Worm (Caenorhabditis elegans): ENCODE data around the gene fbxa-144.

DNA sequence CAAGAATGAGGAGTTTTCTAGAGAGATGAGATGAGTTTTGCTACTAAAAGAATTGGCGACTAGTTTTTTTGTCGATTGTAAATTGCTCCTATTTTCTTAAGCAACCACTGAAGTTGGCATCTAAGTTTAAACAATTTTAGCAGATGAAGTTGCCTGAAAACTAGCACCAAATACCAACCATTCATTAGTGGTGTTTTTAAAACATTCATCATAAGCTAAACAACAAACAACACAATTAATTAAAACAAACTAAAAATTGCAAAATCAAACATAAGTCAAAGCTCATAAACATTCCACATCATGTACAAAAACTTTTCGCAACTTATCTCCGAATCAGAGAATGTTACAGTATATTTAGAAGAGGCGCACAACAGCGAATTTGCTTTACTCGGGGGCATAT is 49.5 kb upstream of the fbxa-144 start, which contains the start of gene srz-13:
- TF ChIP-seq jun-1 (tag; optimal IDR thresholded peaks at IDR 0.05) (no peak), lin-39 (tag; optimal IDR thresholded peaks at IDR 0.05) (no peak), nhr-11 (tag; optimal IDR thresholded peaks at IDR 0.05) (no peak), F49E8.2 (tag; optimal IDR thresholded peaks at IDR 0.05; ENCODE audit: borderline replicate concordance) (no peak), nhr-28 (tag; optimal IDR thresholded peaks at IDR 0.05) (no peak), D1046.2 (GFP tag; IDR thresholded peaks at IDR 0.05) (no peak), hlh-30 (tag; optimal IDR thresholded peaks at IDR 0.05; ENCODE audit: insufficient read depth) (no peak)

Data from whole organism, L4 larva.